Worm (Caenorhabditis elegans): ENCODE data around the gene srw-9.

ce11 chrIII:12773753-12774152 lies 16.3 kb downstream of the srw-9 start:
- no peak for TF ChIP-seq hmg-4 (GFP tag; optimal IDR thresholded peaks at IDR 0.05)
- TF ChIP-seq ama-1 (optimal IDR thresholded peaks at IDR 0.05), result no peak

Data from whole organism, early embryonic.